Fruit fly (Drosophila melanogaster): ENCODE measurements around the gene CG17129.

The CG17129 gene

dm6 chr3L:636434-636833 is 43.7 kb downstream of the CG17129 start (continued):
- TF ChIP-seq CG15696 (tag; optimal IDR thresholded peaks at IDR 0.05) (peak; percentile 37), CG17829 (tag; optimal IDR thresholded peaks at IDR 0.05) (peak; percentile 72), Nf-YC (tag; optimal IDR thresholded peaks at IDR 0.05) (no peak), CG11247 (GFP tag; IDR thresholded peaks at IDR 0.05) (peak; percentile 58), Fer1 (GFP tag; optimal IDR thresholded peaks at IDR 0.05) (no peak), Stat92E (GFP tag; optimal IDR thresholded peaks at IDR 0.05) (no peak), gfzf (GFP tag; optimal IDR thresholded peaks at IDR 0.05) (no peak), dysf (GFP tag; IDR thresholded peaks at IDR 0.05) (peak; percentile 62; the same call in 2 of the 3 replicates), Adf1 (GFP tag; IDR thresholded peaks at IDR 0.05) (no peak), Antp (GFP tag; optimal IDR thresholded peaks at IDR 0.05) (peak; percentile 21), unc-4 (GFP tag; IDR thresholded peaks at IDR 0.05; ENCODE audit: partially characterized antibody) (no peak), CG1603 (tag; optimal IDR thresholded peaks at IDR 0.05) (peak; percentile 91), CG11085 (GFP tag; IDR thresholded peaks at IDR 0.05) (0 out of 2 replicates have a peak, but pooled peaks have one; percentile 21), Sin3A (optimal IDR thresholded peaks at IDR 0.05) (no peak), CG30403 (GFP tag; optimal IDR thresholded peaks at IDR 0.05) (peak; percentile 54), Nf-YB (GFP tag; optimal IDR thresholded peaks at IDR 0.05) (peak; percentile 37), dm (GFP tag; optimal IDR thresholded peaks at IDR 0.05) (peak; percentile 24), maf-S (GFP tag; optimal IDR thresholded peaks at IDR 0.05) (peak; percentile 31), Bgb (GFP tag; IDR thresholded peaks at IDR 0.05; ENCODE audit: partially characterized antibody) (no peak), CG18011 (GFP tag; optimal IDR thresholded peaks at IDR 0.05) (no peak), CG10209 (GFP tag; optimal IDR thresholded peaks at IDR 0.05) (peak; percentile 70), CG6765 (GFP tag; optimal IDR thresholded peaks at IDR 0.05) (no peak), stwl (tag; optimal IDR thresholded peaks at IDR 0.05) (peak; percentile 14), Hr78 (GFP tag; optimal IDR thresholded peaks at IDR 0.05) (no peak), Opbp (GFP tag; IDR thresholded peaks at IDR 0.05; ENCODE audit: partially characterized antibody) (no peak), CG18599 (GFP tag; optimal IDR thresholded peaks at IDR 0.05) (peak; percentile 16), NC2α (GFP tag; optimal IDR thresholded peaks at IDR 0.05) (no peak), psq (GFP tag; optimal IDR thresholded peaks at IDR 0.05) (no peak), unpg (GFP tag; optimal IDR thresholded peaks at IDR 0.05) (peak; percentile 75), CG15479 (GFP tag; optimal IDR thresholded peaks at IDR 0.05) (no peak), CG18476 (GFP tag; optimal IDR thresholded peaks at IDR 0.05) (peak; percentile 47), Mad (GFP tag; optimal IDR thresholded peaks at IDR 0.05) (peak; percentile 57), tin (GFP tag; optimal IDR thresholded peaks at IDR 0.05) (peak; percentile 65), prd (optimal IDR thresholded peaks at IDR 0.05) (no peak), prd (GFP tag; IDR thresholded peaks at IDR 0.05) (peak; percentile 80; the same call in 2 of the 3 replicates), Dref (GFP tag; IDR thresholded peaks at IDR 0.05) (no peak), ind (GFP tag; optimal IDR thresholded peaks at IDR 0.05) (peak; percentile 69), CG9437 (GFP tag; optimal IDR thresholded peaks at IDR 0.05) (no peak), H15 (GFP tag; IDR thresholded peaks at IDR 0.05) (peak; percentile 57; the same call in 1 of the 3 replicates), sd (tag; optimal IDR thresholded peaks at IDR 0.05) (no peak), Awh (GFP tag; IDR thresholded peaks at IDR 0.05) (peak; percentile 74), Spps (tag; optimal IDR thresholded peaks at IDR 0.05) (peak; percentile 58), CG2678 (tag; optimal IDR thresholded peaks at IDR 0.05) (peak; percentile 59), CrebB (tag; optimal IDR thresholded peaks at IDR 0.05) (no peak), slou (GFP tag; optimal IDR thresholded peaks at IDR 0.05) (no peak), dan (GFP tag; IDR thresholded peaks at IDR 0.05) (peak; percentile 45), CG18262 (tag; optimal IDR thresholded peaks at IDR 0.05) (peak; percentile 75), CG17912 (GFP tag; optimal IDR thresholded peaks at IDR 0.05) (no peak), CG3281 (GFP tag; optimal IDR thresholded peaks at IDR 0.05) (no peak), Hey (tag; optimal IDR thresholded peaks at IDR 0.05) (no peak), BtbVII (GFP tag; optimal IDR thresholded peaks at IDR 0.05) (peak; percentile 21)
